Worm (Caenorhabditis elegans) whole organism, L2 larva: ENCODE results near the gene snt-2.
A peak's percentile ranks its signal among the peaks of the same experiment; 100 is the strongest.

Experiments
- C34F6.9 ChIP-seq: fragments of 150-350 bp; optimal IDR thresholded peaks from 2 replicates; lab custom pipeline; 2014; ENCODE audit warnings: missing biosample characterization, missing genetic modification characterization
- F13H6.1 ChIP-seq: sonication (generic microtip); optimal IDR thresholded peaks from 2 replicates; lab custom pipeline; 2016; ENCODE audit warnings: missing genetic modification characterization, missing compliant biosample characterization
- R02D3.7 ChIP-seq: fragments of 150-350 bp; optimal IDR thresholded peaks from 2 replicates; lab custom pipeline; 2014; ENCODE audit warnings: missing biosample characterization, missing genetic modification characterization
- Y55F3AM.14 ChIP-seq: fragments of 200-800 bp; sonication (Bioruptor generic); optimal IDR thresholded peaks from 2 replicates; lab custom pipeline; 2018; ENCODE audit warnings: mild to moderate bottlenecking, missing genetic modification characterization, missing compliant biosample characterization
- ZK546.5 ChIP-seq: sonication (generic microtip); optimal IDR thresholded peaks from 2 replicates; lab custom pipeline; 2017; ENCODE audit warnings: missing biosample characterization, missing genetic modification characterization
- alr-1 ChIP-seq: fragments of 150-350 bp; optimal IDR thresholded peaks from 2 replicates; lab custom pipeline; 2014; ENCODE audit warnings: missing biosample characterization, missing genetic modification characterization
- ama-1 ChIP-seq: fragments of 150-350 bp; optimal IDR thresholded peaks from 2 replicates; lab custom pipeline; 2018; ENCODE audit warnings: inconsistent platforms
- blmp-1 ChIP-seq: sonication (generic microtip); optimal IDR thresholded peaks from 2 replicates; lab custom pipeline; 2017; ENCODE audit warnings: missing genetic modification characterization, mild to moderate bottlenecking, missing compliant biosample characterization, antibody characterized with exemption, moderate library complexity; ENCODE audit not compliant: insufficient read depth
- ceh-16 ChIP-seq: fragments of 150-350 bp; optimal IDR thresholded peaks from 2 replicates; lab custom pipeline; 2014; ENCODE audit warnings: missing biosample characterization, missing genetic modification characterization
- ceh-82 ChIP-seq: fragments of 150-350 bp; optimal IDR thresholded peaks from 2 replicates; lab custom pipeline; 2014; ENCODE audit warnings: missing biosample characterization, missing genetic modification characterization
- crh-2 ChIP-seq: sonication (generic microtip); optimal IDR thresholded peaks from 2 replicates; lab custom pipeline; 2017; ENCODE audit warnings: missing biosample characterization, missing genetic modification characterization
- egl-27 ChIP-seq: sonication (generic microtip); optimal IDR thresholded peaks from 3 replicates; lab custom pipeline; 2017; ENCODE audit warnings: missing biosample characterization, missing genetic modification reagents, missing genetic modification characterization
- elt-1 ChIP-seq: fragments of 150-350 bp; optimal IDR thresholded peaks from 2 replicates; lab custom pipeline; 2014; ENCODE audit warnings: missing biosample characterization, missing genetic modification characterization
- fos-1 ChIP-seq: fragments of 150-350 bp; optimal IDR thresholded peaks from 2 replicates; lab custom pipeline; 2014; ENCODE audit warnings: missing biosample characterization, missing genetic modification characterization
- gmeb-1 ChIP-seq: fragments of 150-350 bp; optimal IDR thresholded peaks from 2 replicates; lab custom pipeline; 2014; ENCODE audit warnings: missing biosample characterization, missing genetic modification characterization
- lin-11 ChIP-seq: fragments of 150-350 bp; sonication (generic microtip); optimal IDR thresholded peaks from 2 replicates; lab custom pipeline; 2014; ENCODE audit warnings: missing biosample characterization, missing genetic modification characterization, inconsistent platforms, mixed read lengths
- lin-13 ChIP-seq: fragments of 150-350 bp; optimal IDR thresholded peaks from 2 replicates; lab custom pipeline; 2014; ENCODE audit warnings: missing biosample characterization, missing genetic modification reagents, missing genetic modification characterization
- lin-39 ChIP-seq: fragments of 150-350 bp; optimal IDR thresholded peaks from 2 replicates; lab custom pipeline; 2014; ENCODE audit warnings: missing biosample characterization, missing genetic modification reagents, missing genetic modification characterization
- lsy-2 ChIP-seq, 2 experiments: fragments of 150-350 bp in 1 of 2; sonication (generic microtip) in 1 of 2; optimal IDR thresholded peaks; 2 replicates each; lab custom pipeline; 2014 to 2017; ENCODE audit warnings: missing biosample characterization in 2 of 2, missing genetic modification characterization in 2 of 2
- mab-5 ChIP-seq: fragments of 150-350 bp; optimal IDR thresholded peaks from 2 replicates; lab custom pipeline; 2014; ENCODE audit warnings: missing biosample characterization, missing genetic modification characterization
- mdl-1 ChIP-seq, 2 experiments: fragments of 150-350 bp in 1 of 2; sonication (generic microtip) in 1 of 2; optimal IDR thresholded peaks; 2 replicates each; lab custom pipeline; 2017; ENCODE audit warnings: missing biosample characterization in 2 of 2, missing genetic modification characterization in 2 of 2
- nhr-10 ChIP-seq: sonication (generic microtip); optimal IDR thresholded peaks from 2 replicates; lab custom pipeline; 2017; ENCODE audit warnings: missing biosample characterization, missing genetic modification characterization
- nhr-11 ChIP-seq: fragments of 150-350 bp; optimal IDR thresholded peaks from 2 replicates; lab custom pipeline; 2014; ENCODE audit warnings: missing biosample characterization, missing genetic modification characterization
- nhr-12 ChIP-seq: fragments of 150-350 bp; optimal IDR thresholded peaks from 2 replicates; lab custom pipeline; 2014; ENCODE audit warnings: missing biosample characterization, missing genetic modification characterization
- nhr-129 ChIP-seq: fragments of 150-350 bp; optimal IDR thresholded peaks from 2 replicates; lab custom pipeline; 2014; ENCODE audit warnings: missing biosample characterization, missing genetic modification characterization
- nhr-21 ChIP-seq: fragments of 150-350 bp; optimal IDR thresholded peaks from 2 replicates; lab custom pipeline; 2014; ENCODE audit warnings: missing biosample characterization, missing genetic modification characterization
- nhr-23 ChIP-seq: fragments of 150-350 bp; optimal IDR thresholded peaks from 2 replicates; lab custom pipeline; 2014; ENCODE audit warnings: missing biosample characterization, missing genetic modification reagents, missing genetic modification characterization
- nhr-237 ChIP-seq: fragments of 150-350 bp; optimal IDR thresholded peaks from 2 replicates; lab custom pipeline; 2014; ENCODE audit warnings: missing biosample characterization, missing genetic modification characterization
- nhr-25 ChIP-seq: fragments of 150-350 bp; sonication (generic microtip); optimal IDR thresholded peaks from 3 replicates; lab custom pipeline; 2014; ENCODE audit warnings: missing biosample characterization, missing genetic modification characterization
- nhr-6 ChIP-seq: fragments of 150-350 bp; optimal IDR thresholded peaks from 2 replicates; lab custom pipeline; 2014; ENCODE audit warnings: missing biosample characterization, missing genetic modification characterization
- nhr-77 ChIP-seq: fragments of 150-350 bp; optimal IDR thresholded peaks from 2 replicates; lab custom pipeline; 2014; ENCODE audit warnings: missing biosample characterization, missing genetic modification characterization
- peb-1 ChIP-seq: fragments of 150-350 bp; optimal IDR thresholded peaks from 2 replicates; lab custom pipeline; 2014; ENCODE audit warnings: missing biosample characterization, missing genetic modification characterization
- sem-4 ChIP-seq: fragments of 150-350 bp; optimal IDR thresholded peaks from 2 replicates; lab custom pipeline; 2014; ENCODE audit warnings: missing biosample characterization, missing genetic modification reagents, missing genetic modification characterization
- skn-1 ChIP-seq: sonication (generic microtip); optimal IDR thresholded peaks from 2 replicates; lab custom pipeline; 2017; ENCODE audit warnings: missing biosample characterization, missing genetic modification characterization
- sma-3 ChIP-seq: sonication (generic microtip); optimal IDR thresholded peaks from 2 replicates; lab custom pipeline; 2016; ENCODE audit warnings: missing genetic modification reagents, missing genetic modification characterization, missing compliant biosample characterization
- sma-9 ChIP-seq, 2 experiments: fragments of 150-350 bp in 1 of 2; sonication (generic microtip) in 1 of 2; optimal IDR thresholded peaks; 2 replicates each; lab custom pipeline; 2014 to 2016; ENCODE audit warnings: missing genetic modification characterization in 2 of 2, mild to moderate bottlenecking in 1 of 2, missing biosample characterization in 1 of 2, missing compliant biosample characterization in 1 of 2, missing genetic modification reagents in 1 of 2, moderate library complexity in 1 of 2
- snpc-4 ChIP-seq: fragments of 150-350 bp; optimal IDR thresholded peaks from 2 replicates; lab custom pipeline; 2014; ENCODE audit warnings: missing biosample characterization, missing genetic modification characterization
- unc-39 ChIP-seq: fragments of 150-350 bp; optimal IDR thresholded peaks from 2 replicates; lab custom pipeline; 2014; ENCODE audit warnings: missing biosample characterization, missing genetic modification characterization
- unc-55 ChIP-seq: fragments of 150-350 bp; sonication (generic microtip); optimal IDR thresholded peaks from 3 replicates; lab custom pipeline; 2014; ENCODE audit warnings: missing biosample characterization, missing genetic modification reagents, missing genetic modification characterization
- unc-62 ChIP-seq: fragments of 150-350 bp; optimal IDR thresholded peaks from 2 replicates; lab custom pipeline; 2014; ENCODE audit warnings: missing biosample characterization, missing genetic modification reagents, missing genetic modification characterization
- zag-1 ChIP-seq: fragments of 150-350 bp; optimal IDR thresholded peaks from 2 replicates; lab custom pipeline; 2014; ENCODE audit warnings: missing biosample characterization, missing genetic modification characterization
- ztf-1 ChIP-seq: fragments of 200-800 bp; sonication (Bioruptor generic); conservative IDR thresholded peaks from 2 replicates; pipeline ENCODE4 v1.3.6; 2022; ENCODE audit warnings: missing genetic modification characterization, missing compliant biosample characterization
- ztf-11 ChIP-seq: sonication (generic microtip); optimal IDR thresholded peaks from 2 replicates; lab custom pipeline; 2017; ENCODE audit warnings: missing biosample characterization, missing genetic modification characterization
- ztf-4 ChIP-seq: fragments of 150-350 bp; optimal IDR thresholded peaks from 2 replicates; lab custom pipeline; 2014; ENCODE audit warnings: missing biosample characterization, missing genetic modification characterization

The snt-2 gene

DNA sequence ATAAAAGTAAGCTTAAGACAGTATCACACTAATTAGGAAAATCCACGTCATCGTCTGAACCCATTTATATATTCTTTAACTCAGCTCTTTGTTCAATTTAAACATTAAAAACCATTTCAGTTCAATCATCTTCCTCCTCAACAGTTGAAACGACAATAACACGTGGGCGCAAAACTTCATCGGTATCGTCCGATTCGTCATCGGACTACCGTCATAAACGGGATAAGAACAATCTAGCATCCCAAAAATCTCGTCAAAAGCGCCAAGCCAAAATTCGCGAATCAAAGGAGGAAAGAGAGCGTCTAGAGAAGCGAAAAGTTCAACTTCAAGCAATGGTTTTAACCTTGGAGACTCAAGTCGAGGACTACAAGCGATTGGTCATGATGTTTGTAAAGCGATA, 41.7 kb upstream of the snt-2 start:
- TF ChIP-seq unc-62 (GFP tag; lab: Kevin White, UChicago) = no peak
- TF ChIP-seq sem-4 (tag; lab: Kevin White, UChicago) = no peak
- peak; percentile 30 for TF ChIP-seq ama-1

DNA sequence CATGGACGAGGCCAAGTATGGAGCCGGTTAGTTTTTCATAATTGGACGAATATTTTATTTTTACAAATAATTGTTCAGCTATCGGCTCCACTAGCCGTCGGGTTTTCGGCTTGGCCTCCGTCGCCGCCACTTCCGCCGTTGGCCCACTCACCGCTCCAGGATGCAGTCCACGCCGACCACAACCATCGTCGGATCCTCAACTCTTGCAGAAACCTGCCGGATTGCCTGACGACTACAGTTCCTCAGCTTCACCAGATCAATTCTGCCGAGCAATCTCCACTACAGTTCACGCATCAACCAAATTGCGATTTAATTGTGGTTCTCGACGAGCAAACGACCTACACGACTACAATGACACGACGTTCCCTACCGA, 40.9 kb upstream of the snt-2 start:
- peak; percentile 14 for TF ChIP-seq Y55F3AM.14 (GFP tag; lab: Kevin White, UChicago)
- no peak for TF ChIP-seq ZK546.5 (tag; lab: Kevin White, UChicago)
- no peak for TF ChIP-seq C34F6.9 (tag; lab: Kevin White, UChicago)

DNA sequence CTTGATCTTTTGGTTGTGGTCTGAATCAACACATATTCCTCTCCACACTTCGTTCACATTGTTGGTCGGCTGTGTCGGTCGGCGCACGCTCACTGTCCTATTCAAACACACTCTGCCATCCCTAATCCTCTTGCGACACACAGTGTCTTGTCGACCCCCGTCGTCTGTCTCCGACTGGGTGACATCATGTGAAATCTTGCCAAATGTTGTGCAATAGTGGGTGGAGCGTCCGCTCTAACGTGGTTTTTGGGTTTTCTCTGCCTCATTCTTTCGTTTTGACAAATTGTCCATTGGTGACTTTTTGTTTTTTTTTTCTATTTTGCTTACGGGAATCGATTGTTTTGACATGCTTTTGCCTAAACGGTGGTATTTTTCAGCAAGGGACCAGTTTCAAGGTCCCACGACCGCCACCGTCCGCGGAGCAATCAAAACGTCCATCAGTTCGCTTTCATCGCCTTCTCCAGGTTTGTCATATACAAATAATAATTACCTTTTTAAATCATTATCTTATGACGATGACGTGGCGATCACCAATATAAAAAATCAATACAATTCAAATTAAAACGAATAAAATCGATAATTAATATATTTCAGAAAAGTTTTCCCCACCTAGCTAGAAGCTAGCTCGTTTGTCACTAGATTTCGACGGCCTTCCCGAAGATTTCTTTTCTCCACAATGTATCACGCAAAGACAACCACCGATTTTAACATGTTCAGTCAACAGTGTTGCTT, 40.3 kb upstream of the snt-2 start:
- peak; percentile 96 for TF ChIP-seq unc-55
- peak; percentile 28 for TF ChIP-seq snpc-4 (tag; lab: Kevin White, UChicago)
- peak; percentile 91 for TF ChIP-seq F13H6.1 (tag; lab: Kevin White, UChicago)
- TF ChIP-seq ceh-82 = peak; percentile 3
- TF ChIP-seq ztf-4 (tag; lab: Kevin White, UChicago) = peak; percentile 81
- TF ChIP-seq ztf-11 = no peak
- no peak for TF ChIP-seq R02D3.7 (tag; lab: Kevin White, UChicago)
- peak; percentile 83 for TF ChIP-seq lin-11 (tag; lab: Kevin White, UChicago)
- TF ChIP-seq nhr-23 (tag; lab: Kevin White, UChicago) = no peak
- TF ChIP-seq ztf-1 = no peak
- no peak for TF ChIP-seq unc-39 (tag; lab: Kevin White, UChicago)
- TF ChIP-seq nhr-6 (tag; lab: Kevin White, UChicago) = peak; percentile 56
- TF ChIP-seq nhr-77 (tag; lab: Kevin White, UChicago) = no peak
- peak; percentile 35 for TF ChIP-seq skn-1 (tag; lab: Kevin White, UChicago)
- TF ChIP-seq mab-5 (tag; lab: Kevin White, UChicago) = peak; percentile 70
- no peak for TF ChIP-seq alr-1 (tag; lab: Kevin White, UChicago)
- peak; percentile 100 for TF ChIP-seq nhr-129 (tag; lab: Kevin White, UChicago)
- peak; percentile 92 for TF ChIP-seq egl-27
- TF ChIP-seq crh-2 (tag; lab: Kevin White, UChicago) = peak; percentile 93
- TF ChIP-seq lin-39 (tag; lab: Kevin White, UChicago) = no peak
- peak; percentile 94 for TF ChIP-seq nhr-21
- no peak for TF ChIP-seq nhr-237
- peak; percentile 92 for TF ChIP-seq sma-9 (GFP tag; optimal IDR thresholded peaks at IDR 0.05; lab: Kevin White, UChicago)
- TF ChIP-seq sma-9 (tag; optimal IDR thresholded peaks at IDR 0.05; lab: Kevin White, UChicago) = no peak
- peak; percentile 87 for TF ChIP-seq zag-1
- peak; percentile 88 for TF ChIP-seq sem-4 (tag; lab: Kevin White, UChicago)
- TF ChIP-seq mdl-1 (tag; optimal IDR thresholded peaks at IDR 0.05; lab: Kevin White, UChicago) = peak; percentile 83 to 94
- TF ChIP-seq C34F6.9 (tag; lab: Kevin White, UChicago) = peak; percentile 97
- TF ChIP-seq ceh-16 (tag; lab: Kevin White, UChicago) = peak; percentile 82
- peak; percentile 84 for TF ChIP-seq Y55F3AM.14 (GFP tag; lab: Kevin White, UChicago)
- TF ChIP-seq peb-1 (tag; lab: Kevin White, UChicago) = peak; percentile 49
- peak; percentile 99 for TF ChIP-seq fos-1
- no peak for TF ChIP-seq ZK546.5 (tag; lab: Kevin White, UChicago)
- peak; percentile 67 to 89 for TF ChIP-seq lsy-2 (tag; optimal IDR thresholded peaks at IDR 0.05; lab: Kevin White, UChicago)
- peak; percentile 82 for TF ChIP-seq nhr-10
- TF ChIP-seq nhr-25 = peak; percentile 95
- TF ChIP-seq nhr-12 = no peak
- peak; percentile 78 for TF ChIP-seq lin-13 (GFP tag; lab: Kevin White, UChicago)
- TF ChIP-seq sma-3 (GFP tag; lab: Kevin White, UChicago) = peak; percentile 95
- no peak for TF ChIP-seq nhr-11 (tag; lab: Kevin White, UChicago)
- peak; percentile 94 for TF ChIP-seq ama-1
- TF ChIP-seq elt-1 (tag; lab: Kevin White, UChicago) = no peak
- TF ChIP-seq gmeb-1 (tag; lab: Kevin White, UChicago) = peak; percentile 69
- TF ChIP-seq blmp-1 (tag; lab: Kevin White, UChicago) = peak; percentile 84
